Fruit fly (Drosophila melanogaster) S2 (cell line): ENCODE measurements around the gene CG42449.

Experiments
- CG8478 ChIP-seq: fragments of >200 bp; optimal IDR thresholded peaks from 2 replicates; lab custom pipeline; 2018
- CTCF ChIP-seq, 2 experiments: fragments of >200 bp; optimal IDR thresholded peaks; 2 replicates each; lab custom pipeline; 2018

The CG42449 gene

DNA sequence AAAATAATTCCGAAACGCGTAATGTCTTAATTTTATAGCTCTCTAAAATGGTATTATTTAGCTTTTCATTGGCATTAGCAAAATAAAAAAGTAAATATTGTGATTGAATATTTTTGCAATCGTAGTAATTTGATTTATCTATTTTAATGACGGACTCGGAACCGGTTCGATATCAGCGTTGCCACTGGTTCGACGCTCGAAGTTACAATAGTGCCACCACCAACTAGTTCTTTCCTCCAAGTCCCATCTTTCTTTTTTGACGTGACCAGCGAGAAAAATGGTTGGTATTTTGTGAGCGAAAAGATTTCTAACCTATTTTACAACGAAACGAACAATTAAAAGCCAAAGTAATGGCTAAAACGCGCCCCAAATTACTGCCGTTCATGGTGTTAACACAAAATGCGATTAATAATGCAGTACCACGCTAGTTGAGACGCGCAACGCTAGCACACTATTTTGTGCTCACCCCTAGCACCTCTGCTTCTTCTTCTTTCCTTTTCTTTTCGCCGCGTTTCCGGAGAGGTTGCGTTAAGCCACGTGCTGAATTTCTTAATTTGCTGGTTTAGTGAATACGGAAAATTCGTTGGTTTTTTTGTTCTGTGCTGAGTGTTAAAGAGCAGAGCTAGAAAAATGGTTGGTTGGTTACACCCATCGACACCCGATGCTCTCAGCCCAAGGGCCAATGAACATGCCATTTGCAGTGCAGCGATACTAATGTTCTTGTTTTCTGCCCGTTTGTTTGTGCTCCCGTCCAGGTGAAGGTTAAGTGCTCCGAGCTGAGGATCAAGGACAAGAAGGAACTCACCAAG is 10.6 kb upstream of the CG42449 start, which contains the start of gene RpL35:
TSS of gene RpL35 (plus strand) at position 159 of the 809 bp plus-strand sequence.
- TF ChIP-seq CG8478 (lab: Kevin White, UChicago) (no peak), CTCF (optimal IDR thresholded peaks at IDR 0.05; lab: Kevin White, UChicago) (no peak)

DNA sequence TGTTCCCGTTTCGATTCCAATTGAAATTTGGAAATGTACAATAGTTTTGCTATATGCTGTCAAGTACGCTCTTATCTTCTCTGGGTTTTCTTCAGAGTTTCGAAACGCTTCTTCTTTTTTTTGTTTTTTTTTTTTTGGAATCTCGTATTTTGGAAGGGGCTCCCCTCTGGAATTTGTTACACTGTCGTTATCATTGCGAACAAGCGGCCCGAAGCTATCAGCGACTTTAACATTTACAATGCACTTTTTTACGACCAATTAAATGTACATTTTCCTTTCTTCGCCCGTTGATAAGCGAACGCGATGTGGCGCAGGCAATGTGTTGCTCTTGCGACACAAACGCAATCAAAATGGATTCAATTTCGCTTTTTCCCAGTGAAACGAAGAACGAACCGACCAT is 6.2 kb upstream of the CG42449 start:
- TF ChIP-seq CTCF (optimal IDR thresholded peaks at IDR 0.05; lab: Kevin White, UChicago) (no peak), CG8478 (lab: Kevin White, UChicago) (no peak)

DNA sequence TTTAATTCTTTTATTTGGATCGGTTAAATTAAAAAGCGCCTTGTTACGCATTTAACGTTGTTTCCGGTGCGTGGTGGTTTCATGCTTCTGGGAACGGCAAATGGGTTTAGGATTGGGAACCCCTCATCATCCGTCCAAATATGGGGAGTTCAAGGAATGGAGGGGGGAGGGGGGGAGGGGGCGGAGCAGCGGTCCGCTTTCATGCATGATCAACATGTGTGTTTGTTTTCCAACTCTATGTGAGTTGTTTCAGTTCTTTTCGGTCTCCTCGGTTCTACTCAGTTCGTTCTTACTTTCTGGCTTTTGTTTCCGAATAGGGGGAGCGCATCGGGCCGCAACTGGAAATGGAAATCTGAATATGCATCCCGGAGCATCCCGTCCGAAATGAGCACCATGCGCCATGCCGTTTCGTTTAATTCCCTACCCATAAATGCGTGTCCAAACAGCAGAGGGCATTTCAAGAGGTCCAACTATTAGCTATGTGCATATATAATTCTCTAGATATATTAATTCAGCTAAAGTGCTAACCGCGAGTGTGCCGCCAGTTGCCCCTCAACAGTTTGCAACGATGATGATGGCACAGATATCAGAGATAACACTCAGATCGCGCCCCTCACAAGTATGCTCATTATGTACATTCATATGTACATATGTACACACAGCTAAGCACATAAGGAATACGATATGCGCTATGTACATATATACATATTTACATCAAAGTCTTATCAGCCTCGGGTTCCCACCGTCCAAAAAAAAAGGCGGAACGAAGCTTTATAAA is 5.5 kb upstream of the CG42449 start:
- TF ChIP-seq CTCF (optimal IDR thresholded peaks at IDR 0.05; lab: Kevin White, UChicago) (no peak), CG8478 (lab: Kevin White, UChicago) (no peak)

DNA sequence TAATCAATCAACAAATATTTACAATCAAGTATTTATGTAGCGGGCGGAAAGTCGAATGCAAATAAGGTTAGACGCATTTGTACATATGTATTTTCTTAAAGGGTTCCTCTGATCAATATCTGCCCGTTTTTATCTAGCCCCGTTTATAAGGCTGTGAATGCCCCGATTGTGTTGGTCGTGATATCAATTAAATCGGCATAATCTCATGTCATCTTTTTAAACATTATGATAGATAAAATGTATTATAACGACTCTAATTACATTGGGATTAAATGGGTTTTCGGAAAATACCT is 4.9 kb upstream of the CG42449 start:
- no peak for TF ChIP-seq CG8478 (lab: Kevin White, UChicago)
- TF ChIP-seq CTCF (optimal IDR thresholded peaks at IDR 0.05; lab: Kevin White, UChicago): no peak

- TF ChIP-seq CTCF (optimal IDR thresholded peaks at IDR 0.05; lab: Kevin White, UChicago): no peak
- TF ChIP-seq CG8478 (lab: Kevin White, UChicago): no peak
These were observed 3.7 kb upstream of the CG42449 start for dm6 chrX:5679079-5679932.

dm6 chrX:5679933-5680667 is 2.9 kb upstream of the CG42449 start, which contains the start of the genes Tre1 and Gr5a:
Gene Tre1 (minus strand): TSS chrX:5679977.
Gene Gr5a (plus strand): TSS chrX:5680617.
- TF ChIP-seq CG8478 (lab: Kevin White, UChicago) (no peak), CTCF (optimal IDR thresholded peaks at IDR 0.05; lab: Kevin White, UChicago) (no peak)

DNA sequence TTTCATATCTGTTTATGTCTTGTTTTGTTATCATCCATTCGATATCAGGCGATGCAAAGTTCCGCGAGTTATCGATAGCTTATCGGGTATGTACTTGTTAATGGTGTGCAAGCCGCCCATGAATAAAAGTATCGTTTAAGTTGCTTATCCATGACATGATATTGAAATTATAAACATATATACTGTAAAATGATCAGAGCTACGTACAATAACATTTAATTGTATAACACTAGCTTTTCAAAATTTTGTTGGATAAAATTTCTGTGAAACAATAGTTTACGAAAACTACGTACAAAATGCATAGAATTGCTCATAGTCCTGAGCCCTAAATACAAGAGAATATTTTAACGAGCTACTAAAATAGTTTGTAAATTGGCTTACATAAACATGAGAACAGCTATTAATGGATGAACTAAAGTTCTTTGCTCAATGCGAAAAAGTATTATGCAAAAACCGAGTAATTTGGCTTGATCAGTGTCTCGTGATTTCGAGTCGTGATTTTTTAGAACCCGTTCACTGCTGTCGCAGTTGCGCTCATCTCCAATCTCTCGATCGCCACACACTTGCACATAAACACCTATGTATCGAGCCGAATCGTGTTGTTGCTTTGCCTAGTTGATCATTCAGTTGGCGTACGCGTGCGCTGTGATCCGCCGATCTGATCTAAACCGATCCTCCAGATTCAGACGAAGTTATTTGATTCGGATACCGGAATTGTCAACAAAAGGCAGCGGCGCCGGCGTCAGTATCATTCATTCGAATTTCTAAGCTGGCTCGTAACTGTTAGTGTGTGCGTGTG is 6.6 kb downstream of the CG42449 start, which contains the start of the genes PGAP1 and cv:
TSS of gene PGAP1 (minus strand) at position 57 of the 799 bp plus-strand sequence.
TSS of gene cv (plus strand) at position 586 of the 799 bp plus-strand sequence.
- TF ChIP-seq CTCF (optimal IDR thresholded peaks at IDR 0.05; lab: Kevin White, UChicago): no peak
- TF ChIP-seq CG8478 (lab: Kevin White, UChicago): no peak

DNA sequence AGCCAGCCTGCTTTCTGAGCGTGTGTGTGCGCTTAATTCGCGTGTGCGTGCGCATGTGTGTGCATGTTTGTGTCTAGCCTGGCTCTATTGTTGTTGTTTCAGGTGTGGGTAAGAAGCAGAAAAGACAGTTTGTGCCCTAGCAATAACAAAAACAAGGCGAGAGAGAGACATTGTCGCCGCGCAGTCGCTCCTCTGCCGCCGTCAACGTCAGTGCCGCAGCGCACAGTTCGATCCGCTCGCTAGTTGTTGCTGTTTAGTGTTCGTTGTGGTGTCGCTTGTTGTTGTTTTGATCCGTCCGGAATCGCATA is 7.1 kb downstream of the CG42449 start:
- TF ChIP-seq CG8478 (lab: Kevin White, UChicago) (no peak), CTCF (optimal IDR thresholded peaks at IDR 0.05; lab: Kevin White, UChicago) (no peak)

- TF ChIP-seq CTCF (optimal IDR thresholded peaks at IDR 0.05; lab: Kevin White, UChicago): no peak
- TF ChIP-seq CG8478 (lab: Kevin White, UChicago): no peak
These were observed 7.8 kb downstream of the CG42449 start for dm6 chrX:5690651-5691379.

dm6 chrX:5695035-5695434 is 12.0 kb downstream of the CG42449 start, which contains the start of gene CG3149:
Gene CG3149 (minus strand): TSS chrX:5695205.
- TF ChIP-seq CTCF (optimal IDR thresholded peaks at IDR 0.05; lab: Kevin White, UChicago): no peak
- TF ChIP-seq CG8478 (lab: Kevin White, UChicago): no peak

DNA sequence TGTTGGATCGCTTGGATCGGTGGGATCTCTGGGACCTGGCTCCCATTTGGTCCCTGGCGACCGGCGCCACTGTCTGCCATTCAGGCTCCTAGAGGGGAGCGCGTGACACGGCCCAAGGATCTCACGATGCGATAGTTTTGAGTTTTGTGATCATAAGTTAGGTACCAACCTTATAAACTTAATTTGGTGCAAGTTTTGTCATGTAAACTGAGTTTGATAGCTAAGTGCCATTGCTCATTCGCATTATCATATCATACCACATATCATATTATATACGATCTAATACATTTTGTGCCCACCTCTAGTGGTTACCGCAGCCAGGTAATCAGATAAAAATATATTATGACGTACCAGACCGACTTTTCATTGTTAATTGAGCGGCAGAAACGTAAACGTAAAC is 12.9 kb downstream of the CG42449 start:
- no peak for TF ChIP-seq CTCF (optimal IDR thresholded peaks at IDR 0.05; lab: Kevin White, UChicago)

dm6 chrX:5696436-5697022 is 13.5 kb downstream of the CG42449 start:
- no peak for TF ChIP-seq CTCF (optimal IDR thresholded peaks at IDR 0.05; lab: Kevin White, UChicago)
- TF ChIP-seq CG8478 (lab: Kevin White, UChicago): no peak
